Fruit fly (Drosophila melanogaster) whole organism: ENCODE measurements around the gene mRpL22.

ENCODE experiments used
- CG8478 ChIP-seq: fragments of >200 bp; optimal IDR thresholded peaks from 2 replicates; lab custom pipeline; 2018; ENCODE audit warnings: inconsistent platforms
- Dll ChIP-seq: fragments of >200 bp; optimal IDR thresholded peaks from 2 replicates; lab custom pipeline; 2017
- EcR ChIP-seq, 2 experiments: fragments of >200 bp; optimal IDR thresholded peaks; 2 replicates each; lab custom pipeline; 2017; ENCODE audit warnings: missing biosample characterization in 2 of 2, missing genetic modification characterization in 2 of 2, missing genetic modification reagents in 2 of 2
- pan ChIP-seq: fragments of >200 bp; optimal IDR thresholded peaks from 2 replicates; lab custom pipeline; 2017
- psq ChIP-seq: fragments of >200 bp; optimal IDR thresholded peaks from 2 replicates; lab custom pipeline; 2017

DNA sequence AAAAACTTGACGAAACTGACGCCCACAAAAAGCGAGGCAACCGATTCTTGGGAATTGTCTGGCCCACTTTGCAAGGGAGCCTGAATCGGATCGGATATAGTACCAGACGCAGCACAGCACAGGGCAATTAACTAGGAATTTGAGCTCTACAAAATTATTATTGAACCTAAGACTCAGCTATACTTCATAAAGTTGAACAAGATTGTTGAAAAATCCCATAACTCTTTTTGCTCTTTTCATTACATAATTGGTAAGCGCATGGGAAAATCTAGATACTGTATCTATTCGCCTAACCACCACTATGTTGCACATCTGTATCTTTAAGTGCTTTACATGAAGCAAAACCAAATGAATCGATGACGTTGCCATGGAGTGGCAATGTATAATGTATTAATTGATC, 49.4 kb downstream of the mRpL22 start:
- TF ChIP-seq Dll (no peak), EcR (GFP tag; optimal IDR thresholded peaks at IDR 0.05; lab: Kevin White, UChicago) (no peak), psq (lab: Kevin White, UChicago) (no peak), CG8478 (lab: Kevin White, UChicago) (no peak), pan (lab: Kevin White, UChicago) (no peak)
